Fruit fly (Drosophila melanogaster) whole organism, pupa: ENCODE measurements around the gene CYLD.

Source experiments
- CG10348 ChIP-seq: fragments of 200-800 bp; sonication (Bioruptor generic); IDR thresholded peaks from 2 replicates; pipeline ENCODE4 v1.3.6; 2022; ENCODE audit warnings: missing biosample characterization, missing genetic modification characterization
- CG12605 ChIP-seq: fragments of 200-800 bp; sonication (Bioruptor generic); IDR thresholded peaks from 2 replicates; pipeline ENCODE4 v1.3.6; 2022; ENCODE audit warnings: missing biosample characterization, missing genetic modification characterization
- CG13204 ChIP-seq: fragments of 200-800 bp; sonication (Bioruptor generic); optimal IDR thresholded peaks from 2 replicates; lab custom pipeline; 2018; ENCODE audit warnings: missing biosample characterization, mild to moderate bottlenecking, missing genetic modification characterization, moderate library complexity
- CG14655 ChIP-seq: fragments of 200-800 bp; sonication (Bioruptor generic); optimal IDR thresholded peaks from 3 replicates; lab custom pipeline; 2017; ENCODE audit warnings: mild to moderate bottlenecking, missing biosample characterization, missing genetic modification reagents, missing genetic modification characterization
- CG15710 ChIP-seq: fragments of 200-800 bp; sonication (Bioruptor generic); optimal IDR thresholded peaks from 2 replicates; lab custom pipeline; 2018; ENCODE audit warnings: missing biosample characterization, mild to moderate bottlenecking, missing genetic modification characterization, moderate library complexity
- CG17806 ChIP-seq: fragments of 200-800 bp; sonication (Bioruptor generic); optimal IDR thresholded peaks from 2 replicates; lab custom pipeline; 2018; ENCODE audit warnings: missing biosample characterization, mild to moderate bottlenecking, missing genetic modification characterization, moderate library complexity
- CG32121 ChIP-seq: fragments of 200-800 bp; sonication (Bioruptor generic); IDR thresholded peaks from 2 replicates; pipeline ENCODE4 v1.3.6; 2022; ENCODE audit warnings: missing biosample characterization, missing genetic modification characterization
- CG34367 ChIP-seq: fragments of 200-800 bp; sonication (Bioruptor generic); optimal IDR thresholded peaks from 2 replicates; lab custom pipeline; 2018; ENCODE audit warnings: missing biosample characterization, mild to moderate bottlenecking, missing genetic modification characterization
- CG4496 ChIP-seq: fragments of 200-800 bp; sonication (Bioruptor generic); IDR thresholded peaks from 3 replicates; pipeline ENCODE4 v1.3.6; 2022; ENCODE audit warnings: missing biosample characterization, missing genetic modification characterization
- CG8159 ChIP-seq: fragments of 200-800 bp; sonication (Bioruptor generic); optimal IDR thresholded peaks from 3 replicates; lab custom pipeline; 2018; ENCODE audit warnings: missing biosample characterization, mild to moderate bottlenecking, missing genetic modification characterization, moderate library complexity
- CG8301 ChIP-seq: fragments of 200-800 bp; sonication (Bioruptor generic); optimal IDR thresholded peaks from 2 replicates; lab custom pipeline; 2018; ENCODE audit warnings: missing biosample characterization, mild to moderate bottlenecking, missing genetic modification characterization
- CG9948 ChIP-seq: fragments of 200-800 bp; sonication (Bioruptor generic); optimal IDR thresholded peaks from 2 replicates; lab custom pipeline; 2018; ENCODE audit warnings: missing biosample characterization, mild to moderate bottlenecking, missing genetic modification characterization, moderate library complexity
- D1 ChIP-seq: fragments of 200-800 bp; sonication (Bioruptor generic); optimal IDR thresholded peaks from 2 replicates; lab custom pipeline; 2018; ENCODE audit warnings: missing biosample characterization, mild to moderate bottlenecking, missing genetic modification characterization, moderate library complexity
- EcR ChIP-seq: fragments of 200-800 bp; sonication (Bioruptor generic); optimal IDR thresholded peaks from 3 replicates; lab custom pipeline; 2019; ENCODE audit warnings: missing biosample characterization, missing genetic modification characterization, mild to moderate bottlenecking, moderate library complexity, missing genetic modification reagents
- Ets98B ChIP-seq: fragments of 200-800 bp; sonication (Bioruptor generic); IDR thresholded peaks from 2 replicates; pipeline ENCODE4 v1.3.6; 2022; ENCODE audit warnings: missing biosample characterization, missing genetic modification characterization
- Pif1A ChIP-seq: fragments of 200-800 bp; sonication (Bioruptor generic); optimal IDR thresholded peaks from 3 replicates; lab custom pipeline; 2016; ENCODE audit warnings: missing biosample characterization, missing genetic modification characterization
- Pif1B ChIP-seq: fragments of 200-800 bp; sonication (Bioruptor generic); optimal IDR thresholded peaks from 3 replicates; lab custom pipeline; 2016; ENCODE audit warnings: missing biosample characterization, missing genetic modification characterization
- Snoo ChIP-seq: fragments of 200-800 bp; sonication (Bioruptor generic); optimal IDR thresholded peaks from 3 replicates; lab custom pipeline; 2017; ENCODE audit warnings: missing biosample characterization, mild to moderate bottlenecking, missing genetic modification characterization, inconsistent platforms
- fd96Ca ChIP-seq: fragments of 200-800 bp; sonication (Bioruptor generic); IDR thresholded peaks from 3 replicates; pipeline ENCODE4 v1.3.6; 2022; ENCODE audit warnings: missing biosample characterization, missing genetic modification characterization
- gl ChIP-seq: fragments of 200-800 bp; sonication (Bioruptor generic); optimal IDR thresholded peaks from 2 replicates; lab custom pipeline; 2018; ENCODE audit warnings: missing biosample characterization, mild to moderate bottlenecking, missing genetic modification characterization
- rn ChIP-seq: fragments of 200-800 bp; sonication (Bioruptor generic); IDR thresholded peaks from 2 replicates; pipeline ENCODE4 v1.3.6; 2022; ENCODE audit warnings: missing biosample characterization, missing genetic modification characterization

CYLD gene

dm6 chr2L:10305538-10306147 lies 6.0 kb upstream of the CYLD start:
- TF ChIP-seq CG9948 (tag; lab: Kevin White, UChicago) (no peak), rn (no peak), EcR (GFP tag; lab: Kevin White, UChicago) (no peak), CG13204 (GFP tag; lab: Kevin White, UChicago) (no peak), CG14655 (no peak), CG4496 (GFP tag; lab: Robert Waterston, UW) (no peak), fd96Ca (GFP tag; lab: Robert Waterston, UW) (no peak)

- TF ChIP-seq CG32121 (GFP tag; lab: Robert Waterston, UW) (no peak), D1 (no peak), CG10348 (GFP tag; lab: Robert Waterston, UW) (no peak), CG15710 (no peak), CG4496 (GFP tag; lab: Robert Waterston, UW) (no peak), CG13204 (GFP tag; lab: Kevin White, UChicago) (no peak), CG12605 (GFP tag; lab: Robert Waterston, UW) (no peak), CG8159 (no peak), CG9948 (tag; lab: Kevin White, UChicago) (no peak), Pif1B (GFP tag; lab: Kevin White, UChicago) (no peak), Snoo (no peak), fd96Ca (GFP tag; lab: Robert Waterston, UW) (no peak), CG14655 (no peak), gl (tag; lab: Kevin White, UChicago) (no peak), Ets98B (no peak), CG8301 (tag; lab: Kevin White, UChicago) (no peak), CG34367 (tag; lab: Kevin White, UChicago) (no peak), Pif1A (GFP tag; lab: Kevin White, UChicago) (no peak), EcR (GFP tag; lab: Kevin White, UChicago) (no peak), rn (no peak)
Observed at dm6 chr2L:10303786-10304185, 4.1 kb upstream of the CYLD start, which contains the start of gene nmd. TSS of gene nmd (minus strand) at chr2L:10303947.

DNA sequence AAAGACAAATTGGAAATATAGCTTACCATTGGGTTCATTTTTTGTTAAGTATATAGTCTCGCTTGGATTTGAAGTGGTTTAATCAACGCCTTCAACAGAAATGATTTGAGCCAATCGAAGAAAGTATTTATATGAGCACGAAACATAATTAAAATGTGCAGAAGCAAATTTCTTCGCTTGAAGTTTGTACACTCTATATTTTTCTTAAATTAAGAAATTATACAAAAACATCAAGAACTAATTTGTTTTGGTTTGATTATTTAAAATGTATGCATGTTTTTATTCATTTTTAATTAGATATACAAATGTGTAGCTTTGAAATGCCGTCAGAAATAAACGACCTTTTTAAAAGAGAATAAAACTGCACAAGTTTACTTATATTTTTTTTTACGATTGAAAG lies 2.3 kb upstream of the CYLD start, which contains the start of gene CG13138:
TSS of gene CG13138 (minus strand) at position 101 of the 400 bp plus-strand sequence.
- TF ChIP-seq fd96Ca (GFP tag; lab: Robert Waterston, UW) (no peak), CG9948 (tag; lab: Kevin White, UChicago) (no peak), CG13204 (GFP tag; lab: Kevin White, UChicago) (no peak), CG8301 (tag; lab: Kevin White, UChicago) (no peak), Ets98B (no peak), CG4496 (GFP tag; lab: Robert Waterston, UW) (no peak), CG34367 (tag; lab: Kevin White, UChicago) (no peak), CG17806 (tag; lab: Kevin White, UChicago) (no peak), CG15710 (no peak), CG32121 (GFP tag; lab: Robert Waterston, UW) (no peak), Pif1A (GFP tag; lab: Kevin White, UChicago) (no peak), D1 (no peak), CG10348 (GFP tag; lab: Robert Waterston, UW) (no peak), CG12605 (GFP tag; lab: Robert Waterston, UW) (no peak), CG8159 (no peak), EcR (GFP tag; lab: Kevin White, UChicago) (no peak), Snoo (no peak)

- no peak for TF ChIP-seq D1
- TF ChIP-seq CG32121 (GFP tag; lab: Robert Waterston, UW) = peak; percentile 43; the same call in 1 of the 2 replicates
- peak; percentile 6 for TF ChIP-seq CG8301 (tag; lab: Kevin White, UChicago)
Observed at dm6 chr2L:10299077-10299809, 404 bp downstream of the CYLD start.

- TF ChIP-seq EcR (GFP tag; lab: Kevin White, UChicago) = no peak
- no peak for TF ChIP-seq CG13204 (GFP tag; lab: Kevin White, UChicago)
- TF ChIP-seq Ets98B = no peak
- TF ChIP-seq CG34367 (tag; lab: Kevin White, UChicago) = no peak
- TF ChIP-seq CG14655 = no peak
- no peak for TF ChIP-seq CG8301 (tag; lab: Kevin White, UChicago)
- TF ChIP-seq CG32121 (GFP tag; lab: Robert Waterston, UW) = no peak
- no peak for TF ChIP-seq Pif1A (GFP tag; lab: Kevin White, UChicago)
Observed at dm6 chr2L:10298306-10298705, 1.3 kb downstream of the CYLD start.
